Fruit fly (Drosophila melanogaster) whole organism, pupa: ENCODE data around the gene Prosalpha6.
A peak's percentile ranks its signal among the peaks of the same experiment; 100 is the strongest.

Experiments
- CG10348 ChIP-seq: fragments of 200-800 bp; sonication (Bioruptor generic); IDR thresholded peaks from 2 replicates; pipeline ENCODE4 v1.3.6; 2022; ENCODE audit warnings: missing biosample characterization, missing genetic modification characterization
- CG12605 ChIP-seq: fragments of 200-800 bp; sonication (Bioruptor generic); IDR thresholded peaks from 2 replicates; pipeline ENCODE4 v1.3.6; 2022; ENCODE audit warnings: missing biosample characterization, missing genetic modification characterization
- CG13204 ChIP-seq: fragments of 200-800 bp; sonication (Bioruptor generic); optimal IDR thresholded peaks from 2 replicates; lab custom pipeline; 2018; ENCODE audit warnings: missing biosample characterization, mild to moderate bottlenecking, missing genetic modification characterization, moderate library complexity
- CG14655 ChIP-seq: fragments of 200-800 bp; sonication (Bioruptor generic); optimal IDR thresholded peaks from 3 replicates; lab custom pipeline; 2017; ENCODE audit warnings: mild to moderate bottlenecking, missing biosample characterization, missing genetic modification reagents, missing genetic modification characterization
- CG15710 ChIP-seq: fragments of 200-800 bp; sonication (Bioruptor generic); optimal IDR thresholded peaks from 2 replicates; lab custom pipeline; 2018; ENCODE audit warnings: missing biosample characterization, mild to moderate bottlenecking, missing genetic modification characterization, moderate library complexity
- CG17806 ChIP-seq: fragments of 200-800 bp; sonication (Bioruptor generic); optimal IDR thresholded peaks from 2 replicates; lab custom pipeline; 2018; ENCODE audit warnings: missing biosample characterization, mild to moderate bottlenecking, missing genetic modification characterization, moderate library complexity
- CG32121 ChIP-seq: fragments of 200-800 bp; sonication (Bioruptor generic); IDR thresholded peaks from 2 replicates; pipeline ENCODE4 v1.3.6; 2022; ENCODE audit warnings: missing biosample characterization, missing genetic modification characterization
- CG34367 ChIP-seq: fragments of 200-800 bp; sonication (Bioruptor generic); optimal IDR thresholded peaks from 2 replicates; lab custom pipeline; 2018; ENCODE audit warnings: missing biosample characterization, mild to moderate bottlenecking, missing genetic modification characterization
- CG4496 ChIP-seq: fragments of 200-800 bp; sonication (Bioruptor generic); IDR thresholded peaks from 3 replicates; pipeline ENCODE4 v1.3.6; 2022; ENCODE audit warnings: missing biosample characterization, missing genetic modification characterization
- CG8159 ChIP-seq: fragments of 200-800 bp; sonication (Bioruptor generic); optimal IDR thresholded peaks from 3 replicates; lab custom pipeline; 2018; ENCODE audit warnings: missing biosample characterization, mild to moderate bottlenecking, missing genetic modification characterization, moderate library complexity
- CG8301 ChIP-seq: fragments of 200-800 bp; sonication (Bioruptor generic); optimal IDR thresholded peaks from 2 replicates; lab custom pipeline; 2018; ENCODE audit warnings: missing biosample characterization, mild to moderate bottlenecking, missing genetic modification characterization
- CG9948 ChIP-seq: fragments of 200-800 bp; sonication (Bioruptor generic); optimal IDR thresholded peaks from 2 replicates; lab custom pipeline; 2018; ENCODE audit warnings: missing biosample characterization, mild to moderate bottlenecking, missing genetic modification characterization, moderate library complexity
- D1 ChIP-seq: fragments of 200-800 bp; sonication (Bioruptor generic); optimal IDR thresholded peaks from 2 replicates; lab custom pipeline; 2018; ENCODE audit warnings: missing biosample characterization, mild to moderate bottlenecking, missing genetic modification characterization, moderate library complexity
- EcR ChIP-seq: fragments of 200-800 bp; sonication (Bioruptor generic); optimal IDR thresholded peaks from 3 replicates; lab custom pipeline; 2019; ENCODE audit warnings: missing biosample characterization, missing genetic modification characterization, mild to moderate bottlenecking, moderate library complexity, missing genetic modification reagents
- Ets98B ChIP-seq: fragments of 200-800 bp; sonication (Bioruptor generic); IDR thresholded peaks from 2 replicates; pipeline ENCODE4 v1.3.6; 2022; ENCODE audit warnings: missing biosample characterization, missing genetic modification characterization
- Pif1A ChIP-seq: fragments of 200-800 bp; sonication (Bioruptor generic); optimal IDR thresholded peaks from 3 replicates; lab custom pipeline; 2016; ENCODE audit warnings: missing biosample characterization, missing genetic modification characterization
- Pif1B ChIP-seq: fragments of 200-800 bp; sonication (Bioruptor generic); optimal IDR thresholded peaks from 3 replicates; lab custom pipeline; 2016; ENCODE audit warnings: missing biosample characterization, missing genetic modification characterization
- Snoo ChIP-seq: fragments of 200-800 bp; sonication (Bioruptor generic); optimal IDR thresholded peaks from 3 replicates; lab custom pipeline; 2017; ENCODE audit warnings: missing biosample characterization, mild to moderate bottlenecking, missing genetic modification characterization, inconsistent platforms
- fd96Ca ChIP-seq: fragments of 200-800 bp; sonication (Bioruptor generic); IDR thresholded peaks from 3 replicates; pipeline ENCODE4 v1.3.6; 2022; ENCODE audit warnings: missing biosample characterization, missing genetic modification characterization
- gl ChIP-seq: fragments of 200-800 bp; sonication (Bioruptor generic); optimal IDR thresholded peaks from 2 replicates; lab custom pipeline; 2018; ENCODE audit warnings: missing biosample characterization, mild to moderate bottlenecking, missing genetic modification characterization
- rn ChIP-seq: fragments of 200-800 bp; sonication (Bioruptor generic); IDR thresholded peaks from 2 replicates; pipeline ENCODE4 v1.3.6; 2022; ENCODE audit warnings: missing biosample characterization, missing genetic modification characterization

The Prosalpha6 gene

DNA sequence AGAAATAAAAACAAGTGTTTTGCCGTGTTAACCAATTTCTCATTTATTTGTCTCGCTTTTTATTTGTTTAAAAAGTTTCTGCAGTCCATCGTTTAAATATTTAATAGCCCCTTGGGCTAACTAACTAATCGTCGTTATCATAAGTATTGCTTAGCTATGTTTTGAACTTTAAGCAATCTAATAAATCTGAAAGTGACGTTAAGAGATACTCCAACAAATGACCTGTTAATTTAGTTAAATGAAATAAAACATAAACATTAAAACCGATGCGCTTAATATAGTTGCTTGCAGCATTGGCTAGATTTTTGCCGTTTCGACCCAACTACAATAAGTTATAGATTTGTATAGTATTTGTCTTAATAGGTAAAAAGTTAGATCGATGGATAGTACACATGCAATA lies 40.6 kb downstream of the Prosalpha6 start:
- TF ChIP-seq EcR: no peak
- TF ChIP-seq CG8301 (tag; lab: Kevin White, UChicago): no peak
- TF ChIP-seq Pif1A (GFP tag; lab: Kevin White, UChicago): no peak
- no peak for TF ChIP-seq CG4496 (GFP tag; lab: Robert Waterston, UW)
- no peak for TF ChIP-seq rn (GFP tag; lab: Robert Waterston, UW)
- no peak for TF ChIP-seq D1 (tag; lab: Kevin White, UChicago)
- no peak for TF ChIP-seq CG34367
- TF ChIP-seq CG14655: no peak
- no peak for TF ChIP-seq CG12605 (GFP tag; lab: Robert Waterston, UW)
- TF ChIP-seq CG8159: no peak
- TF ChIP-seq CG9948 (tag; lab: Kevin White, UChicago): no peak
- TF ChIP-seq CG32121: no peak
- no peak for TF ChIP-seq CG10348
- no peak for TF ChIP-seq Ets98B (GFP tag; lab: Robert Waterston, UW)
- TF ChIP-seq Pif1B: no peak
- TF ChIP-seq CG13204 (GFP tag; lab: Kevin White, UChicago): no peak

DNA sequence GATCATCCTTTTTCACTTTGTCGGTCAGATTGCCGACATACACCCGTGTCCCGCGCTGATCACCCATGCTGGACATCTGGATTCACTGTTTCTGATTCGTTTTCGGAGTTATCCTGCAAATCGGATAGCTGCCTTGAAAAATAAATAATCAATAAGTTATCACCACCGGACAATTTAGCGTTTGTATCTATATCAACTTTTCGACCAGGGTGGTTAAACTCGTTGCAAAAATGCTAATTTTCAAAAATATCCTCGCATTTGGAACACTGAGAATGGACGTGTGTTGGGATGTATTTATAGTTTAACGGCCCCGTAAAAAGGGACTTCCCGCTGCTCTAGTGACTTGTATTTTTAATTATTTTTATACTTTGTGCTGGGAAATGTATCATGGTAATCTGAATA lies 42.2 kb downstream of the Prosalpha6 start, which contains the start of gene Rsf1:
Gene Rsf1, minus strand, starts transcription at position 212 of the 402 bp plus-strand sequence.
- no peak for TF ChIP-seq Snoo (tag; lab: Kevin White, UChicago)
- peak; percentile 8 for TF ChIP-seq CG15710 (tag; lab: Kevin White, UChicago)
- no peak for TF ChIP-seq fd96Ca

DNA sequence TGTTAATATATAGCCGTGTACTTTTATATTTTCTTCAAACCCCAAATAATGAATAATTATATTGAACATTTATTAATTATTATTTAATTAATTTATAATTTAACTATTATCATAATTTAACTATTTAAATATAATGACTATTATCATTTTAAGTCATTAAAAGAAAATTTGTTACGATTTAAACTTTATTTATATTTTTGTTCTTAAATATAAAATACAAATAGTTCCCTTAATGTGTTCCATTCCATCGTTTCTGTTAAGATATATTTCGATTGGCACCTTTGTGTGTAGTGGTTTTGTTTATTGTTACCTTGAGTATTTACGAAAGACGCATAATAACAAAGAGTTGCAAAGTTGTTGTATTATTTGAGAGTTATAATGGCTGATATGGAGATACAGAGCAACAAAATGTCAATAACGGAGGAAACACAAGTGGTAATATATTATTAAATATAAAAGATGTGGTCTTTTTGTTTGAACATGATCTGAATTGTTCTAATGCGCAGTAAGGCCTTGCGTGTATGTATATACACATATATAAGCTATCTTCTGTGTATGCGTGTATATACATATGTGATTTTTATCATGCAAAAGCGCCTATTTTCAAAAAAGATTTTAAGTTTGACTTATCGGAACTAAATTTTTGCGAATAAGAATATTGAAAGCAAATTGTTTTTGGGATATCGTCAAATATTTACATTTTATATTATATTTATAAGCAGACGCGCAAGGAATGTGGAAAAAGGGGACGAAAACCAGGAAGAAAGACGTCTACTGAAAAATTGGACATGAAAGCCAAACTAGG lies 42.9 kb downstream of the Prosalpha6 start, which contains the start of gene REPTOR-BP:
Gene REPTOR-BP, plus strand, starts transcription at position 296 of the 805 bp plus-strand sequence.
- peak; percentile 8 for TF ChIP-seq Snoo (tag; lab: Kevin White, UChicago)
- no peak for TF ChIP-seq CG13204 (GFP tag; lab: Kevin White, UChicago)

DNA sequence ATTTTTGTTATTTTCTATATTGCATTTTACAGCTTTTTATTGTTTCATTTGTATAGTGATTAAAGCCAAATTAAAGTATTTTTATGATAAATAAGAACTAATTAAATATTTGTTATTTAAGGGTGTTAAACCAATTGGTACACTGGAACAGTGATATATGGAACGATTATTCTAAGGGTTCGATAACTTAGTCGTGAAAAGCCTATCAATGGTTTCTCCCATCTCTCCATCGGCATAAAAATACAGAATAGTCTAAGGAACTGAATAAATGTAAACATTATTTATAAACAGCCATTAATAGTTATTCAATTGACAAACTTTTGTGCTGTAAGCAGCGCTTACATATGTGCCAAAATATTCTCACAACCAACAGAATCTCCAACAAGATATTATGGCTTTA lies 44.0 kb downstream of the Prosalpha6 start, which contains the start of gene Mob3:
Gene Mob3, plus strand, starts transcription at position 208 of the 400 bp plus-strand sequence.
- TF ChIP-seq CG13204 (GFP tag; lab: Kevin White, UChicago): no peak
- TF ChIP-seq, all 21 proteins: peak for 0

DNA sequence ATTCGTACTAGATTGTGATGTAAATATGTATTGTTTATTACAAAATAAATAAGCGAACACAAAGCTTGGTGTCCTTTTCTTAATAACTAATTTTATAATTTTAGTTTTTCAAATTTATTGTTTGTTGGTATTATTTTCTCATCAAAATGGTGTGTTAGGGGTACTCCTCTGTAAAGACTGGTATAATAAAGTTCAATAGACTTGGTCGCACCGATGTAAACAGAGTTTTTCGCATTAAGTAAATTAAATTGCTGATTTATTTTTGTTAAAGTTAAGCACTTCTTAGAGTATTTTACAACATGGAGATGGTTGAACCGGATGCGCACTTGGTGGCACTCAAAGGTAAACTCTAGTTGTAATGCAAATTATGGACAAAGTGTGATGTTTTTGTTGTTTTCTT lies 45.4 kb downstream of the Prosalpha6 start, which contains the start of gene CG4953:
Gene CG4953, plus strand, starts transcription at position 193 of the 400 bp plus-strand sequence.
- TF ChIP-seq rn (GFP tag; lab: Robert Waterston, UW) (no peak), D1 (tag; lab: Kevin White, UChicago) (no peak), fd96Ca (no peak), CG15710 (tag; lab: Kevin White, UChicago) (no peak), Pif1B (no peak), CG12605 (GFP tag; lab: Robert Waterston, UW) (no peak), Ets98B (GFP tag; lab: Robert Waterston, UW) (no peak), CG13204 (GFP tag; lab: Kevin White, UChicago) (no peak), CG17806 (no peak), CG9948 (tag; lab: Kevin White, UChicago) (no peak), Snoo (tag; lab: Kevin White, UChicago) (no peak), CG4496 (GFP tag; lab: Robert Waterston, UW) (no peak)

DNA sequence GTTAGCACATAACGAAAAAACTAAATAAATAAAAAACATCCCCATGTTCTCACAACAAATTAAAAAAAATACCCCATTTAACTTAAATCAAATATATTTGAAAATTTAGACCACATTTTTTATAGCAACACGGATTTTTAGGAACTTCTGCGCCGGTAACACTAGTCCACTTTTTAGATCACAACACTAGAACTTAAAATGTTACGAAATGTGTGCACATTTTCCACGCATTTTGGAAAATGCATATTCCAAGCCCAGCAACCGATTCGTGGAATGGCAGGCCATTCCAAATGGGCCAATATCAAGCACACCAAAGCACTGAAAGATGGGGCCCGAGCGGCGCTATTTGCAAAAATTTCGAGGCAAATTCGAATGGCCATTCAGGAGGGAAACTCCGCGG lies 47.5 kb downstream of the Prosalpha6 start, which contains the start of gene CG4957:
Gene CG4957, plus strand, starts transcription at position 185 of the 400 bp plus-strand sequence.
- no peak for TF ChIP-seq CG9948 (tag; lab: Kevin White, UChicago)
- TF ChIP-seq CG17806: no peak
- TF ChIP-seq fd96Ca: no peak
- no peak for TF ChIP-seq CG8159
- no peak for TF ChIP-seq D1 (tag; lab: Kevin White, UChicago)
- TF ChIP-seq EcR: no peak
- TF ChIP-seq CG8301 (tag; lab: Kevin White, UChicago): no peak
- TF ChIP-seq Pif1B: no peak
- TF ChIP-seq CG15710 (tag; lab: Kevin White, UChicago): no peak
- no peak for TF ChIP-seq Pif1A (GFP tag; lab: Kevin White, UChicago)
- TF ChIP-seq rn (GFP tag; lab: Robert Waterston, UW): no peak
- no peak for TF ChIP-seq gl (tag; lab: Kevin White, UChicago)
- no peak for TF ChIP-seq Ets98B (GFP tag; lab: Robert Waterston, UW)

DNA sequence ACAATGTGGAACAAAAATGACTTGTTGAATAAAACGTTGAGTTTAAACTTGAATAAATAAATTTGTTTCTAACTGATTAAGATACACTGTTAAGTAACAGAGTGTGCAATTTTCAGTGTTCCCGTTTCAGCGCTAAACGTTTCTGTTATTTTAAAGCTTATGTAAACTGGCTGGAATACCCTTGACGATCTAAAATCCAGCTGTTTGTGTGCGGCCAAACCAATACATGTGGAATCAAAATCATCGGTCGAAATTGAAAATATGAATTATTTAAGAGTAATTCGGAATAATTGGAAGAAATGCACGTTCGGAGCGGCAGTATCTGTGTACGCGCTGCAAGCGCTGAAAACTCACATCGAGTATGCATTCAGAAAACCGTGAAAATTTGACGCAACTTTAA lies 48.7 kb downstream of the Prosalpha6 start, which contains the start of gene Mulk:
Gene Mulk, plus strand, starts transcription at position 198 of the 400 bp plus-strand sequence.
- TF ChIP-seq Snoo (tag; lab: Kevin White, UChicago): no peak
- no peak for TF ChIP-seq Ets98B (GFP tag; lab: Robert Waterston, UW)
- no peak for TF ChIP-seq fd96Ca
- TF ChIP-seq CG9948 (tag; lab: Kevin White, UChicago): no peak
